Worm (Caenorhabditis elegans): ENCODE results near the gene ulp-2.

DNA sequence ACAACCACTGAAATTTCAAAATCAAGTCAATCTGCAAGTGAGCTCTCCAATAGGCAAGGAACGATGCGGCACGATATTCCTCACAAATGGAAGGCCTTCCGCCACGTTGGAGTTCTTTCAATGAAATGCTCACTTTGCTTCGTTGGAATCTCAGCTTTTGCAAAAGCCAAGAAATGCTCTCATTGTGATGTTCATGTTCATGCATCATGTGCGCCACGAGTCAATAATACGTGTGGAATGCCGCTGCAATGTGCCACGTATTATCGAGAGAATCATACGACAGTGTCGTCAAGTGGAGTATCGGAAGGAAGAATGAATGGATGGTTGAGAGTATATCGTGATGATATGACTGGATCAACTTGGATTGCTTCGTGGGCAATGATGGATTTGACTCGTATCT lies 42.2 kb upstream of the ulp-2 start:
- no peak for TF ChIP-seq unc-39 (tag; optimal IDR thresholded peaks at IDR 0.05)
- no peak for TF ChIP-seq ceh-83 (GFP tag; optimal IDR thresholded peaks at IDR 0.05)
- no peak for TF ChIP-seq lsy-2 (tag; optimal IDR thresholded peaks at IDR 0.05)
- no peak for TF ChIP-seq nhr-12 (tag; optimal IDR thresholded peaks at IDR 0.05)
- no peak for TF ChIP-seq snpc-4 (tag; optimal IDR thresholded peaks at IDR 0.05)
- TF ChIP-seq unc-62 (GFP tag; optimal IDR thresholded peaks at IDR 0.05): no peak
- no peak for TF ChIP-seq nhr-28 (tag; optimal IDR thresholded peaks at IDR 0.05)
- no peak for TF ChIP-seq ceh-39 (tag; optimal IDR thresholded peaks at IDR 0.05)
- TF ChIP-seq elt-3 (tag; optimal IDR thresholded peaks at IDR 0.05): no peak
- no peak for TF ChIP-seq nhr-237 (tag; optimal IDR thresholded peaks at IDR 0.05)
- TF ChIP-seq bed-3 (GFP tag; optimal IDR thresholded peaks at IDR 0.05): no peak
- no peak for TF ChIP-seq nhr-76 (tag; optimal IDR thresholded peaks at IDR 0.05)
- no peak for TF ChIP-seq ceh-43 (GFP tag; optimal IDR thresholded peaks at IDR 0.05)
- no peak for TF ChIP-seq ztf-11 (tag; optimal IDR thresholded peaks at IDR 0.05)
